Worm (Caenorhabditis elegans) whole organism, early embryonic: ENCODE data around the gene dsl-1.

Experiments used
- B0310.2 ChIP-seq: sonication (generic microtip); optimal IDR thresholded peaks from 2 replicates; lab custom pipeline; 2016; ENCODE audit warnings: mild to moderate bottlenecking, missing genetic modification characterization, missing compliant biosample characterization
- F13C5.2 ChIP-seq: sonication (generic microtip); optimal IDR thresholded peaks from 2 replicates; lab custom pipeline; 2017; ENCODE audit warnings: mild to moderate bottlenecking, missing genetic modification characterization, inconsistent platforms, missing compliant biosample characterization
- ama-1 ChIP-seq: fragments of 150-350 bp; optimal IDR thresholded peaks from 2 replicates; lab custom pipeline; 2014
- ceh-13 ChIP-seq: fragments of 200-800 bp; sonication (Bioruptor generic); optimal IDR thresholded peaks from 2 replicates; lab custom pipeline; 2018; ENCODE audit warnings: mild to moderate bottlenecking, missing genetic modification characterization, missing compliant biosample characterization
- ets-7 ChIP-seq: sonication (generic microtip); optimal IDR thresholded peaks from 2 replicates; lab custom pipeline; 2016; ENCODE audit warnings: missing genotype, missing genetic modification characterization, missing compliant biosample characterization
- flt-1 ChIP-seq: fragments of 200-800 bp; sonication (Bioruptor generic); IDR thresholded peaks from 2 replicates; pipeline ENCODE4 v1.3.6; 2022; ENCODE audit warnings: missing genetic modification characterization, missing compliant biosample characterization
- hmbx-1 ChIP-seq: sonication (generic microtip); optimal IDR thresholded peaks from 2 replicates; lab custom pipeline; 2016; ENCODE audit warnings: mild to moderate bottlenecking, missing genetic modification characterization, missing compliant biosample characterization
- hmg-4 ChIP-seq: fragments of 200-800 bp; sonication (Bioruptor generic); optimal IDR thresholded peaks from 2 replicates; lab custom pipeline; 2018; ENCODE audit warnings: mild to moderate bottlenecking, missing genetic modification characterization, missing compliant biosample characterization
- hnd-1 ChIP-seq: sonication (generic microtip); optimal IDR thresholded peaks from 2 replicates; lab custom pipeline; 2016; ENCODE audit warnings: missing genetic modification characterization, missing compliant biosample characterization
- pes-1 ChIP-seq: fragments of 200-800 bp; sonication (Bioruptor generic); IDR thresholded peaks from 2 replicates; pipeline ENCODE4 v1.3.6; 2022; ENCODE audit warnings: missing genetic modification reagents, missing genetic modification characterization, missing compliant biosample characterization
- scrt-1 ChIP-seq: fragments of 200-800 bp; sonication (Bioruptor generic); IDR thresholded peaks from 2 replicates; pipeline ENCODE4 v1.3.6; 2022; ENCODE audit warnings: missing genetic modification characterization, missing compliant biosample characterization
- sea-1 ChIP-seq: fragments of 200-800 bp; sonication (Bioruptor generic); conservative IDR thresholded peaks from 2 replicates; pipeline ENCODE4 v1.3.6; 2022; ENCODE audit warnings: missing genetic modification characterization, missing compliant biosample characterization
- tbx-11 ChIP-seq: fragments of 200-800 bp; sonication (Bioruptor generic); IDR thresholded peaks from 2 replicates; pipeline ENCODE4 v1.3.6; 2022; ENCODE audit warnings: missing genetic modification characterization, missing compliant biosample characterization
- tra-4 ChIP-seq: sonication (generic microtip); optimal IDR thresholded peaks from 2 replicates; lab custom pipeline; 2017; ENCODE audit warnings: missing genetic modification characterization, missing compliant biosample characterization

DNA sequence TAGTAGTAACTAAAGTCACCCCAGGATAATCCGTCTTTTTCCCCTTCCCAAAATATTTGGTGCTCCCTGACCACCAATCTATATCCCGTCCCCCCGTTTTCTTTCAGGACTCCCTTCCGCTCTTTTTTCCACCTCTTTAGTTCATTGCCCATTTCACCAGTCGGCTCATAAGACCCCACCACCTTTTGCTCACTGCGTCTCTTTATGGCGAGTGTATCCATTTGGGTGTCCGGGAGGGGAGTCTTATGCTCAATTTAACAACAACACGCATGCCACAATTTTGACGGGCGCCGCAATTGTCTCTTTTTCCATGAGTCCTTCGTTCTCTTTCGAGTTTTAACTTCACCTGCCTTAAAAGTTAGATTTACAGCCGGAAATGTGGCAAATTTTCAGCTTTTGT is 5.3 kb upstream of the dsl-1 start:
- TF ChIP-seq hnd-1: no peak
- no peak for TF ChIP-seq tbx-11
- TF ChIP-seq hmg-4 (GFP tag; lab: Kevin White, UChicago): no peak
- TF ChIP-seq scrt-1 (GFP tag; lab: Robert Waterston, UW): no peak
- TF ChIP-seq ets-7 (tag; lab: Kevin White, UChicago): no peak
- TF ChIP-seq ama-1: no peak
- no peak for TF ChIP-seq B0310.2
- no peak for TF ChIP-seq hmbx-1 (tag; lab: Kevin White, UChicago)
- TF ChIP-seq sea-1 (GFP tag; lab: Robert Waterston, UW): no peak
- TF ChIP-seq F13C5.2 (tag; lab: Kevin White, UChicago): no peak
- no peak for TF ChIP-seq flt-1 (GFP tag; lab: Robert Waterston, UW)
- no peak for TF ChIP-seq ceh-13
- TF ChIP-seq tra-4 (tag; lab: Kevin White, UChicago): no peak
- no peak for TF ChIP-seq pes-1
